Fruit fly (Drosophila melanogaster) S2 (cell line): Measurements from ENCODE around the gene CG31793.

Source experiments
- CG8478 ChIP-seq: fragments of >200 bp; optimal IDR thresholded peaks from 2 replicates; lab custom pipeline; 2018
- CTCF ChIP-seq, 2 experiments: fragments of >200 bp; optimal IDR thresholded peaks; 2 replicates each; lab custom pipeline; 2018

- TF ChIP-seq CG8478 (lab: Kevin White, UChicago) (no peak), CTCF (optimal IDR thresholded peaks at IDR 0.05; lab: Kevin White, UChicago) (no peak)
Measured at dm6 chr2L:18976749-18977148, 26.4 kb upstream of the CG31793 start.
